Fruit fly (Drosophila melanogaster): ENCODE data around the gene CG10681.

CG10681 gene

dm6 chr3L:12526433-12527113 is 25.3 kb downstream of the CG10681 start, which contains the start of gene eIF2beta (continued):
- TF ChIP-seq CG3995 (GFP tag; optimal IDR thresholded peaks at IDR 0.05): no peak
- TF ChIP-seq CG10565 (GFP tag; optimal IDR thresholded peaks at IDR 0.05): no peak
- no peak for TF ChIP-seq Optix (GFP tag; IDR thresholded peaks at IDR 0.05)
- no peak for TF ChIP-seq CG12942 (GFP tag; optimal IDR thresholded peaks at IDR 0.05)
- no peak for TF ChIP-seq pb (GFP tag; optimal IDR thresholded peaks at IDR 0.05)
- TF ChIP-seq CG5953 (GFP tag; IDR thresholded peaks at IDR 0.05): no peak
- TF ChIP-seq gcm2 (GFP tag; optimal IDR thresholded peaks at IDR 0.05): no peak
- peak; percentile 79 for TF ChIP-seq MTF-1 (GFP tag; optimal IDR thresholded peaks at IDR 0.05; ENCODE audit: borderline replicate concordance)
- TF ChIP-seq Lim3 (GFP tag; IDR thresholded peaks at IDR 0.05): no peak
- no peak for TF ChIP-seq Mad (GFP tag; optimal IDR thresholded peaks at IDR 0.05)
- TF ChIP-seq Aef1 (GFP tag; IDR thresholded peaks at IDR 0.05): no peak
- TF ChIP-seq crc (GFP tag; optimal IDR thresholded peaks at IDR 0.05): peak; percentile 37
- no peak; the same call in 2 of the 3 replicates for TF ChIP-seq ase (GFP tag; IDR thresholded peaks at IDR 0.05)
- no peak for TF ChIP-seq CG7372 (GFP tag; IDR thresholded peaks at IDR 0.05)
- peak; percentile 80 for TF ChIP-seq CG6254 (GFP tag; optimal IDR thresholded peaks at IDR 0.05)
- TF ChIP-seq CG14014 (GFP tag; IDR thresholded peaks at IDR 0.05): no peak; the same call in 1 of the 2 replicates
- no peak for TF ChIP-seq ttk (GFP tag; IDR thresholded peaks at IDR 0.05)
- no peak; the same call in 1 of the 2 replicates for TF ChIP-seq Adf1 (GFP tag; IDR thresholded peaks at IDR 0.05)
- TF ChIP-seq D19A (tag; optimal IDR thresholded peaks at IDR 0.05): peak; percentile 41
- peak; percentile 22 for TF ChIP-seq CG11723 (GFP tag; optimal IDR thresholded peaks at IDR 0.05)
- TF ChIP-seq da (GFP tag; optimal IDR thresholded peaks at IDR 0.05): no peak
- TF ChIP-seq gt (GFP tag; IDR thresholded peaks at IDR 0.05): no peak
- peak; percentile 97 for TF ChIP-seq YL-1 (GFP tag; optimal IDR thresholded peaks at IDR 0.05)
- peak; percentile 48 for TF ChIP-seq CG1233 (GFP tag; optimal IDR thresholded peaks at IDR 0.05)
- peak; percentile 91 for TF ChIP-seq CG9797 (GFP tag; optimal IDR thresholded peaks at IDR 0.05)
- TF ChIP-seq Nf-YB (GFP tag; optimal IDR thresholded peaks at IDR 0.05): no peak
- peak; percentile 63 for TF ChIP-seq sd (tag; optimal IDR thresholded peaks at IDR 0.05)
- TF ChIP-seq CG15601 (tag; optimal IDR thresholded peaks at IDR 0.05): peak; percentile 52
- peak; percentile 14 for TF ChIP-seq CG16863 (GFP tag; optimal IDR thresholded peaks at IDR 0.05)
- peak; percentile 43 for TF ChIP-seq grau (tag; optimal IDR thresholded peaks at IDR 0.05)
- TF ChIP-seq Dad (GFP tag; optimal IDR thresholded peaks at IDR 0.05): no peak
- TF ChIP-seq CG9215 (GFP tag; IDR thresholded peaks at IDR 0.05): no peak
- TF ChIP-seq Dip2 (GFP tag; IDR thresholded peaks at IDR 0.05): no peak
- TF ChIP-seq eyg (GFP tag; optimal IDR thresholded peaks at IDR 0.05): no peak
- peak; percentile 45 for TF ChIP-seq PHDP (tag; optimal IDR thresholded peaks at IDR 0.05)
- peak; percentile 41 for TF ChIP-seq nmo (GFP tag; optimal IDR thresholded peaks at IDR 0.05)
- TF ChIP-seq lbe (GFP tag; optimal IDR thresholded peaks at IDR 0.05): peak; percentile 73
- no peak for TF ChIP-seq trh (GFP tag; optimal IDR thresholded peaks at IDR 0.05)
- peak; percentile 29 for TF ChIP-seq CG34376 (GFP tag; optimal IDR thresholded peaks at IDR 0.05)
- no peak for TF ChIP-seq ind (GFP tag; optimal IDR thresholded peaks at IDR 0.05)
- TF ChIP-seq Myb (GFP tag; optimal IDR thresholded peaks at IDR 0.05): no peak
- TF ChIP-seq ranshi (GFP tag; IDR thresholded peaks at IDR 0.05): no peak; the same call in 1 of the 2 replicates
- TF ChIP-seq corto (GFP tag; optimal IDR thresholded peaks at IDR 0.05): no peak
- TF ChIP-seq Gsc (GFP tag; IDR thresholded peaks at IDR 0.05): no peak
- TF ChIP-seq chif (GFP tag; optimal IDR thresholded peaks at IDR 0.05): peak; percentile 9 to 30
- TF ChIP-seq CkIIα-i1 (GFP tag; IDR thresholded peaks at IDR 0.05): no peak
- TF ChIP-seq NFAT (GFP tag; IDR thresholded peaks at IDR 0.05): no peak
- TF ChIP-seq Usf (GFP tag; optimal IDR thresholded peaks at IDR 0.05): no peak
- peak; percentile 66 for TF ChIP-seq CG12071 (GFP tag; optimal IDR thresholded peaks at IDR 0.05)
- TF ChIP-seq CG1529 (GFP tag; optimal IDR thresholded peaks at IDR 0.05): peak; percentile 7
- peak; percentile 51 for TF ChIP-seq sqz (GFP tag; optimal IDR thresholded peaks at IDR 0.05)
